Worm (Caenorhabditis elegans): ENCODE results near the gene C33B4.5.

DNA sequence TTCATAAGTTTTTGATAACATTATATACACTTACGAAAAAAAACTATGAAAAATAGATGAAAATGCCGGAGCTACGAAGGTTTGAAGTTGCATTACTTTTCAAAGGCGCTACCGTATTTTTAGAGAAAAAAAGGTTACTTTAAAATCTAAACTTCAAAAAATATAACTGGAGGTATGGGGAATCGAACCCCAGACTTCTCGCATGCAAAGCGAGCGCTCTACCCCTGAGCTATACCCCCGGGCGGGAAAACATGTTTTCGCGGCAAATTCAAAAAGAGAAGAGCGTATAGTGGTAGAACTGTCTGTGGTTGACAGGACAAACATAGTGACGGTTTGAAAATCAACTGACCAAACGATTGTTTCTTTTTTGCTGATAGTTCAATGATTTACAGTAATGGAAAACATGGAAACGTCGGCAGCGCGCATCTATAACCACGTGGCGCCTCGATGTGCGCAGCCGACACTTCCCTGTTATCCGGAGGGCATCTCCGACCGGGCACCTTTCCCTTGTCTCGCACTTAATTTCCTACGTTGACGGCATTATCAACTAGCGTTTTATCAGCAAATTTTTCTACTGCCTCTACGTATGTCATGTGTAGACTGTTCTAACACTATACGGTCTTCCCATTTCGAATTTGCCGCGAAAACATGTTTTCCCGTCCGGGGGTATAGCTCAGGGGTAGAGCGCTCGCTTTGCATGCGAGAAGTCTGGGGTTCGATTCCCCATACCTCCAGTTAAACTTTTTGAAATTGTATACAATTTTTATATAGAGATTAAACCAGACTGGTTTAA is 49.1 kb upstream of the C33B4.5 start:
- TF ChIP-seq unc-62 (GFP tag; optimal IDR thresholded peaks at IDR 0.05) (no peak), ama-1 (optimal IDR thresholded peaks at IDR 0.05) (no peak), ama-1 (GFP tag; optimal IDR thresholded peaks at IDR 0.05) (peak in 1 of 2 experiments; percentile 48), F57A8.1 (GFP tag; optimal IDR thresholded peaks at IDR 0.05) (no peak), mes-4 (tag; optimal IDR thresholded peaks at IDR 0.05) (no peak), die-1 (tag; optimal IDR thresholded peaks at IDR 0.05) (peak; percentile 13), ceh-40 (GFP tag; IDR thresholded peaks at IDR 0.05) (no peak), lin-35 (GFP tag; optimal IDR thresholded peaks at IDR 0.05) (no peak)

Measured in whole organism, young adult.